Worm (Caenorhabditis elegans) whole organism, L1 larva: Measurements from ENCODE around the gene nhr-65.

Experiments used
- C34B4.2 ChIP-seq: sonication (generic microtip); optimal IDR thresholded peaks from 2 replicates; lab custom pipeline; 2017; ENCODE audit warnings: mild to moderate bottlenecking, missing genetic modification characterization, missing compliant biosample characterization
- aha-1 ChIP-seq: fragments of 150-350 bp; optimal IDR thresholded peaks from 2 replicates; lab custom pipeline; 2014; ENCODE audit warnings: missing biosample characterization, missing genetic modification characterization
- alr-1 ChIP-seq: fragments of 200-800 bp; sonication (Bioruptor generic); optimal IDR thresholded peaks from 2 replicates; lab custom pipeline; 2018; ENCODE audit warnings: borderline replicate concordance, mild to moderate bottlenecking, missing genetic modification characterization, missing compliant biosample characterization
- ceh-63 ChIP-seq: fragments of 200-800 bp; sonication (Bioruptor generic); optimal IDR thresholded peaks from 2 replicates; lab custom pipeline; 2018; ENCODE audit warnings: mild to moderate bottlenecking, missing genetic modification characterization, missing compliant biosample characterization
- ceh-8 ChIP-seq: fragments of 200-800 bp; sonication (Bioruptor generic); optimal IDR thresholded peaks from 2 replicates; lab custom pipeline; 2018; ENCODE audit warnings: mild to moderate bottlenecking, missing genetic modification characterization, moderate library complexity, missing compliant biosample characterization
- ceh-82 ChIP-seq, 3 experiments: fragments of 150-350 bp in 1 of 3; sonication (generic microtip) in 2 of 3; optimal IDR thresholded peaks; 2 replicates each; lab custom pipeline; 2014 to 2017; ENCODE audit warnings: missing biosample characterization in 3 of 3, missing genetic modification characterization in 3 of 3
- ceh-88 ChIP-seq: fragments of 200-800 bp; sonication (Bioruptor generic); IDR thresholded peaks from 2 replicates; pipeline ENCODE4 v1.3.6; 2022; ENCODE audit warnings: missing genetic modification characterization, missing compliant biosample characterization
- ces-1 ChIP-seq: fragments of 150-350 bp; optimal IDR thresholded peaks from 2 replicates; lab custom pipeline; 2014; ENCODE audit warnings: missing biosample characterization, missing genetic modification reagents, missing genetic modification characterization
- dpl-1 ChIP-seq, 3 experiments: fragments of 150-350 bp in 2 of 3; sonication (generic microtip) in 1 of 3; optimal IDR thresholded peaks; 2 replicates each; lab custom pipeline; 2014 to 2017; ENCODE audit warnings: missing biosample characterization in 3 of 3, missing genetic modification characterization in 3 of 3, missing genetic modification reagents in 3 of 3
- dsc-1 ChIP-seq: sonication (generic microtip); optimal IDR thresholded peaks from 2 replicates; lab custom pipeline; 2016; ENCODE audit warnings: mild to moderate bottlenecking, missing genetic modification characterization, missing compliant biosample characterization
- efl-3 ChIP-seq: fragments of 200-800 bp; sonication (Bioruptor generic); optimal IDR thresholded peaks from 2 replicates; lab custom pipeline; 2018; ENCODE audit warnings: mild to moderate bottlenecking, missing genetic modification characterization, missing compliant biosample characterization
- egl-13 ChIP-seq: sonication (generic microtip); optimal IDR thresholded peaks from 2 replicates; lab custom pipeline; 2016; ENCODE audit warnings: missing genotype, missing genetic modification reagents, missing genetic modification characterization, missing compliant biosample characterization
- elt-3 ChIP-seq, 6 experiments: fragments of 150-350 bp in 1 of 6; sonication (generic microtip); optimal IDR thresholded peaks; 2 replicates each; lab custom pipeline; 2017 to 2018; ENCODE audit warnings: missing biosample characterization in 6 of 6, missing genetic modification characterization in 6 of 6, inconsistent platforms in 1 of 6
- fkh-10 ChIP-seq: sonication (generic microtip); optimal IDR thresholded peaks from 2 replicates; lab custom pipeline; 2017; ENCODE audit warnings: missing biosample characterization, missing genetic modification reagents, missing genetic modification characterization
- fos-1 ChIP-seq: fragments of 150-350 bp; optimal IDR thresholded peaks from 2 replicates; lab custom pipeline; 2014; ENCODE audit warnings: missing biosample characterization, missing genetic modification characterization
- grh-1 ChIP-seq: fragments of 200-800 bp; sonication (Bioruptor generic); IDR thresholded peaks from 2 replicates; pipeline ENCODE4 v1.3.6; 2022; ENCODE audit warnings: missing genetic modification reagents, missing genetic modification characterization, missing compliant biosample characterization
- irx-1 ChIP-seq: sonication (generic microtip); optimal IDR thresholded peaks from 2 replicates; lab custom pipeline; 2016; ENCODE audit warnings: missing genetic modification characterization, missing compliant biosample characterization
- lin-14 ChIP-seq: fragments of 200-800 bp; sonication (Bioruptor generic); optimal IDR thresholded peaks from 2 replicates; lab custom pipeline; 2018; ENCODE audit warnings: mild to moderate bottlenecking, missing genetic modification characterization, moderate library complexity, missing compliant biosample characterization
- lin-15B ChIP-seq: fragments of 150-350 bp; sonication (generic microtip); optimal IDR thresholded peaks from 3 replicates; lab custom pipeline; 2014; ENCODE audit warnings: missing biosample characterization, missing genetic modification characterization
- lin-35 ChIP-seq, 2 experiments: fragments of 150-350 bp; optimal IDR thresholded peaks; 2 replicates each; lab custom pipeline; 2014; ENCODE audit warnings: missing biosample characterization in 2 of 2, missing genetic modification characterization in 2 of 2, missing genetic modification reagents in 2 of 2
- mdl-1 ChIP-seq, 2 experiments: fragments of 150-350 bp; optimal IDR thresholded peaks; 2 replicates each; lab custom pipeline; 2014 to 2017; ENCODE audit warnings: missing biosample characterization in 2 of 2, missing genetic modification characterization in 2 of 2, inconsistent platforms in 1 of 2
- nhr-237 ChIP-seq: fragments of 150-350 bp; optimal IDR thresholded peaks from 2 replicates; lab custom pipeline; 2014; ENCODE audit warnings: missing biosample characterization, missing genetic modification characterization
- nhr-28 ChIP-seq: fragments of 150-350 bp; optimal IDR thresholded peaks from 2 replicates; lab custom pipeline; 2014; ENCODE audit warnings: missing biosample characterization, missing genetic modification characterization
- nhr-77 ChIP-seq: fragments of 150-350 bp; optimal IDR thresholded peaks from 2 replicates; lab custom pipeline; 2014; ENCODE audit warnings: missing biosample characterization, missing genetic modification characterization
- nhr-85 ChIP-seq: sonication (generic microtip); peaks from one replicate; lab custom pipeline; 2016; ENCODE audit warnings: missing genetic modification characterization, inconsistent platforms, missing compliant biosample characterization
- pqm-1 ChIP-seq: sonication (generic microtip); optimal IDR thresholded peaks from 3 replicates; lab custom pipeline; 2017; ENCODE audit warnings: missing biosample characterization, missing genetic modification characterization
- rnt-1 ChIP-seq: sonication (generic microtip); optimal IDR thresholded peaks from 2 replicates; lab custom pipeline; 2016; ENCODE audit warnings: mild to moderate bottlenecking, missing genetic modification characterization, moderate library complexity, missing compliant biosample characterization
- snpc-4 ChIP-seq: fragments of 150-350 bp; optimal IDR thresholded peaks from 2 replicates; lab custom pipeline; 2014; ENCODE audit warnings: missing biosample characterization, missing genetic modification characterization
- sptf-1 ChIP-seq: fragments of 150-350 bp; optimal IDR thresholded peaks from 2 replicates; lab custom pipeline; 2014; ENCODE audit warnings: missing biosample characterization, missing genetic modification characterization
- tbx-2 ChIP-seq: sonication (generic microtip); optimal IDR thresholded peaks from 2 replicates; lab custom pipeline; 2016; ENCODE audit warnings: missing genetic modification characterization, missing compliant biosample characterization
- unc-30 ChIP-seq: sonication (generic microtip); optimal IDR thresholded peaks from 2 replicates; lab custom pipeline; 2017; ENCODE audit warnings: missing biosample characterization, missing genetic modification characterization
- unc-62 ChIP-seq: fragments of 150-350 bp; optimal IDR thresholded peaks from 2 replicates; lab custom pipeline; 2014; ENCODE audit warnings: missing biosample characterization, missing genetic modification reagents, missing genetic modification characterization
- xbp-1 ChIP-seq: sonication (generic microtip); optimal IDR thresholded peaks from 2 replicates; lab custom pipeline; 2016; ENCODE audit warnings: missing genetic modification characterization, missing compliant biosample characterization
- zag-1 ChIP-seq: fragments of 150-350 bp; optimal IDR thresholded peaks from 2 replicates; lab custom pipeline; 2014; ENCODE audit warnings: missing biosample characterization, missing genetic modification characterization
- zip-4 ChIP-seq: fragments of 200-800 bp; sonication (Bioruptor generic); optimal IDR thresholded peaks from 2 replicates; lab custom pipeline; 2018; ENCODE audit warnings: mild to moderate bottlenecking, missing genetic modification characterization, moderate library complexity, missing compliant biosample characterization
- ztf-4 ChIP-seq: fragments of 150-350 bp; optimal IDR thresholded peaks from 2 replicates; lab custom pipeline; 2014; ENCODE audit warnings: missing biosample characterization, missing genetic modification characterization

The nhr-65 gene

ce11 chrV:18838799-18839354, at the start of gene nhr-65 (continued):
- TF ChIP-seq dsc-1 (tag; lab: Kevin White, UChicago) (no peak), alr-1 (tag; lab: Kevin White, UChicago) (no peak), ces-1 (GFP tag; lab: Kevin White, UChicago) (no peak), zip-4 (GFP tag; lab: Kevin White, UChicago) (no peak), ceh-63 (GFP tag; lab: Kevin White, UChicago) (no peak)

DNA sequence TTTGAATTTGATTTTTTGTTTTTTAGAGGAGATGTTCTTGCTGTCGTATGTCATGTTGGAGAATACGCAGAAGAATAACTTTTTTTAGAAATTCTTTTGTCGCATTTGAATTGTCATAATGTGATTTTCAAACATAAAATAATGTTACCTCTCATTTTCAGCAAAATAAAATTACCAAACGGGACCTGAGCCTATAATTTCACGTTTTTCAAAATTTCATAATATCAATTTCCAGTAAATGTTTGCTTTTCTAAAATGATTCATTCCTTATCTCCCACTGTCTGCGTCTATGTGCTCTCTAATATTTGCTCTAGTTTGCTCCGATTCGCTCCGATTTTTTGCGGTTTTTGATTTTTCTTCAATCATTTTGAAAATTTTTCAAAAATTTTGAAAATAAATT, 48.4 kb upstream of the nhr-65 start, which contains the start of gene nhr-231:
nhr-231 (plus strand) TSS at position 301 of the 400 bp plus-strand sequence.
- TF ChIP-seq egl-13 (tag; lab: Kevin White, UChicago) (no peak), nhr-28 (no peak), grh-1 (GFP tag; lab: Robert Waterston, UW) (no peak), tbx-2 (tag; lab: Kevin White, UChicago) (no peak), unc-62 (no peak)

DNA sequence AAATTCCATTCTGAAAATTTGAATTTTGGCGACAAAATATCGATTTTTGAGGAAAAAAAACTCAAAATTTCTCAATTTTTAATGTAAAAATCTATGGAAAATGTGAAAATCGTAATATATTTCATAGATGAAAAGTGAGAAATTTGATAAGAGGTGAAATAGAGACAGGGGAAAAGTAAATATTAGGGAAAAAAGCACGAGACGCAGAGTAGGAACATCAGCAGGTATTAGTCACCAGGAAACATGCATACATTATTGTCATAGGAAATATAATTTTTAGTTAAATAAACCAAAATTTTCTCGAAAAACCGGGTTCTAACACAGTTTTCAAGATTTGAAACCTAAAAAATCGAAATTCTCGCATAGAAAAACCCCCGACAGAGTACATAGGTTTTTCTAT, 38.3 kb upstream of the nhr-65 start, which contains the start of gene nhr-170:
nhr-170 (minus strand) TSS at position 16 of the 400 bp plus-strand sequence.
- TF ChIP-seq nhr-77 (tag; lab: Kevin White, UChicago) (no peak), elt-3 (tag; optimal IDR thresholded peaks at IDR 0.05; lab: Kevin White, UChicago) (no peak), fkh-10 (GFP tag; lab: Kevin White, UChicago) (no peak), ceh-88 (GFP tag; lab: Robert Waterston, UW) (no peak), nhr-85 (no peak), lin-15B (tag; lab: Kevin White, UChicago) (no peak), dpl-1 (GFP tag; optimal IDR thresholded peaks at IDR 0.05; lab: Kevin White, UChicago) (no peak), zip-4 (GFP tag; lab: Kevin White, UChicago) (no peak), sptf-1 (tag; lab: Kevin White, UChicago) (no peak), snpc-4 (tag; lab: Kevin White, UChicago) (no peak), ztf-4 (tag; lab: Kevin White, UChicago) (no peak), pqm-1 (tag; lab: Kevin White, UChicago) (no peak), aha-1 (tag; lab: Kevin White, UChicago) (no peak), tbx-2 (tag; lab: Kevin White, UChicago) (no peak), alr-1 (tag; lab: Kevin White, UChicago) (no peak), efl-3 (GFP tag; lab: Kevin White, UChicago) (no peak), mdl-1 (tag; optimal IDR thresholded peaks at IDR 0.05; lab: Kevin White, UChicago) (no peak), rnt-1 (tag; lab: Kevin White, UChicago) (no peak)

- TF ChIP-seq alr-1 (tag; lab: Kevin White, UChicago): no peak
- no peak for TF ChIP-seq fos-1 (tag; lab: Kevin White, UChicago)
- TF ChIP-seq C34B4.2: no peak
- TF ChIP-seq irx-1 (tag; lab: Kevin White, UChicago): no peak
- TF ChIP-seq snpc-4 (tag; lab: Kevin White, UChicago): no peak
- no peak for TF ChIP-seq lin-35 (GFP tag; optimal IDR thresholded peaks at IDR 0.05; lab: Kevin White, UChicago)
- TF ChIP-seq lin-15B (tag; lab: Kevin White, UChicago): no peak
- TF ChIP-seq nhr-85: no peak
- TF ChIP-seq unc-30 (tag; lab: Kevin White, UChicago): no peak
- no peak for TF ChIP-seq pqm-1 (tag; lab: Kevin White, UChicago)
- TF ChIP-seq dsc-1 (tag; lab: Kevin White, UChicago): no peak
- TF ChIP-seq ceh-8 (GFP tag; lab: Kevin White, UChicago): no peak
- TF ChIP-seq lin-14: no peak
- no peak for TF ChIP-seq nhr-237 (tag; lab: Kevin White, UChicago)
- TF ChIP-seq xbp-1 (tag; lab: Kevin White, UChicago): no peak
- no peak for TF ChIP-seq ceh-82 (tag; optimal IDR thresholded peaks at IDR 0.05; lab: Kevin White, UChicago)
- no peak for TF ChIP-seq ceh-88 (GFP tag; lab: Robert Waterston, UW)
- TF ChIP-seq zag-1 (tag; lab: Kevin White, UChicago): no peak
- TF ChIP-seq egl-13 (tag; lab: Kevin White, UChicago): no peak
- TF ChIP-seq dpl-1 (GFP tag; optimal IDR thresholded peaks at IDR 0.05; lab: Kevin White, UChicago): no peak
These were observed 37.0 kb upstream of the nhr-65 start, which contains the start of gene C54E10.11 for ce11 chrV:18802077-18802476. TSS of gene C54E10.11 (minus strand) at chrV:18802177.
